Fruit fly (Drosophila melanogaster): Measurements from ENCODE around the gene CG46468.

DNA sequence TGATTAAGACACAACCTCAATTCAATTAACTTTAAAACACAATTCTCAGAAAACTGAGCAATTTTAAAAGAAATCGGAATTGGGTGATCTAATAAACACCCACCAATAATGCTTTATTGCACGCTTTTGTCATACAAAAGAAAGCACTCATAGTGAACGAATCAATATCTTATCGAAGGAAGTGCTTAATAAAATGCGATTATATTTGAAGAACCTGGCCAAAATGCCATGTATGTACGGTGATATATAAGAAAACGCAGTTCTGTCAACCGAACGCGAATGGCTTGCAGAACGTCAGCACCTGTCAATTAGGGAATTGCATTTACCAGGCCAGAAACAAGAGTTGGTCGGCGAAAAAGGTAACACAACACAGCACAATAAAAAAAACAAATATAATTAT lies 51.5 kb downstream of the CG46468 start:
- TF ChIP-seq fd96Ca (GFP tag; IDR thresholded peaks at IDR 0.05) (no peak), CG8159 (tag; optimal IDR thresholded peaks at IDR 0.05) (no peak), rn (GFP tag; IDR thresholded peaks at IDR 0.05) (no peak), CG4496 (GFP tag; IDR thresholded peaks at IDR 0.05) (no peak), CG15710 (tag; optimal IDR thresholded peaks at IDR 0.05) (no peak)

Data from whole organism, pupa.